Fruit fly (Drosophila melanogaster) whole organism, embryonic: ENCODE results near the gene CG5892.

ENCODE experiments used
- Atf-2 ChIP-seq: fragments of 200-800 bp; sonication (Bioruptor generic); optimal IDR thresholded peaks from 2 replicates; lab custom pipeline; 2016; ENCODE audit warnings: missing biosample characterization, missing genetic modification characterization
- CG10147 ChIP-seq: fragments of 200-800 bp; sonication (Bioruptor generic); optimal IDR thresholded peaks from 2 replicates; lab custom pipeline; 2019; ENCODE audit warnings: missing biosample characterization, mild to moderate bottlenecking, missing genetic modification characterization, moderate library complexity
- CG1024 ChIP-seq: fragments of 200-800 bp; sonication (Bioruptor generic); IDR thresholded peaks from 2 replicates; pipeline ENCODE4 v1.3.6; 2022; ENCODE audit warnings: missing biosample characterization, missing genetic modification characterization
- CG11247 ChIP-seq: fragments of 200-800 bp; sonication (Bioruptor generic); IDR thresholded peaks from 2 replicates; pipeline ENCODE4 v1.3.6; 2022; ENCODE audit warnings: missing biosample characterization, missing genetic modification characterization
- CG12744 ChIP-seq: fragments of 200-800 bp; sonication (Bioruptor generic); optimal IDR thresholded peaks from 2 replicates; lab custom pipeline; 2016; ENCODE audit warnings: missing biosample characterization, missing genetic modification characterization
- CG13424 ChIP-seq: fragments of 200-800 bp; sonication (Bioruptor generic); optimal IDR thresholded peaks from 2 replicates; lab custom pipeline; 2019; ENCODE audit warnings: missing biosample characterization, mild to moderate bottlenecking, missing genetic modification characterization, moderate library complexity
- CG14014 ChIP-seq: fragments of 200-800 bp; sonication (Bioruptor generic); IDR thresholded peaks from 2 replicates; pipeline ENCODE4 v1.3.6; 2022; ENCODE audit warnings: missing biosample characterization, missing genetic modification characterization
- CG16863 ChIP-seq: fragments of 200-800 bp; sonication (Bioruptor generic); optimal IDR thresholded peaks from 3 replicates; lab custom pipeline; 2016; ENCODE audit warnings: missing biosample characterization, missing genetic modification characterization
- CG18599 ChIP-seq: fragments of 200-800 bp; sonication (Bioruptor generic); optimal IDR thresholded peaks from 3 replicates; lab custom pipeline; 2017; ENCODE audit warnings: missing biosample characterization, missing genetic modification characterization, mild to moderate bottlenecking, moderate library complexity, missing genetic modification reagents
- CG18619 ChIP-seq: fragments of 200-800 bp; sonication (Bioruptor generic); optimal IDR thresholded peaks from 3 replicates; lab custom pipeline; 2017; ENCODE audit warnings: missing biosample characterization, mild to moderate bottlenecking, missing genetic modification characterization
- CG18764 ChIP-seq: fragments of 200-800 bp; sonication (Bioruptor generic); optimal IDR thresholded peaks from 3 replicates; lab custom pipeline; 2016; ENCODE audit warnings: missing biosample characterization, missing genetic modification characterization
- CG34422 ChIP-seq: fragments of 200-800 bp; sonication (Bioruptor generic); IDR thresholded peaks from 3 replicates; pipeline ENCODE4 v1.3.6; 2022; ENCODE audit warnings: missing biosample characterization, missing genetic modification characterization
- CG4820 ChIP-seq: fragments of 200-800 bp; sonication (Bioruptor generic); optimal IDR thresholded peaks from 3 replicates; lab custom pipeline; 2016; ENCODE audit warnings: missing biosample characterization, missing genetic modification characterization
- CG5953 ChIP-seq: fragments of 200-800 bp; sonication (Bioruptor generic); IDR thresholded peaks from 2 replicates; pipeline ENCODE4 v1.3.6; 2022; ENCODE audit warnings: missing biosample characterization, missing genetic modification characterization
- CG8359 ChIP-seq: fragments of 200-800 bp; sonication (Bioruptor generic); optimal IDR thresholded peaks from 2 replicates; lab custom pipeline; 2017; ENCODE audit warnings: missing biosample characterization, mild to moderate bottlenecking, missing genetic modification characterization, borderline replicate concordance
- CG9609 ChIP-seq: fragments of 200-800 bp; sonication (Bioruptor generic); optimal IDR thresholded peaks from 3 replicates; lab custom pipeline; 2016; ENCODE audit warnings: missing biosample characterization, missing genetic modification characterization
- Dad ChIP-seq: fragments of 200-800 bp; sonication (Bioruptor generic); optimal IDR thresholded peaks from 3 replicates; lab custom pipeline; 2016; ENCODE audit warnings: missing biosample characterization, missing genetic modification characterization
- Dref ChIP-seq: fragments of 200-800 bp; sonication (Bioruptor generic); IDR thresholded peaks from 2 replicates; pipeline ENCODE4 v1.3.6; 2022; ENCODE audit warnings: missing biosample characterization, missing genetic modification characterization
- E2f1 ChIP-seq: fragments of 200-800 bp; sonication (Bioruptor generic); IDR thresholded peaks from 2 replicates; pipeline ENCODE4 v1.3.6; 2022; ENCODE audit warnings: missing biosample characterization, missing genetic modification characterization
- Oaz ChIP-seq: fragments of 200-800 bp; sonication (Bioruptor generic); IDR thresholded peaks from 2 replicates; pipeline ENCODE4 v1.3.6; 2022; ENCODE audit warnings: missing biosample characterization, missing genetic modification characterization
- Rfx ChIP-seq: fragments of 200-800 bp; sonication (Bioruptor generic); IDR thresholded peaks from 2 replicates; pipeline ENCODE4 v1.3.6; 2022; ENCODE audit warnings: missing biosample characterization, missing genetic modification characterization
- Tbp ChIP-seq: fragments of >200 bp; optimal IDR thresholded peaks from 2 replicates; lab custom pipeline; 2018; ENCODE audit warnings: missing biosample characterization, missing genetic modification characterization
- ara ChIP-seq: fragments of 200-800 bp; sonication (Bioruptor generic); IDR thresholded peaks from 2 replicates; pipeline ENCODE4 v1.3.6; 2022; ENCODE audit warnings: missing biosample characterization, missing genetic modification characterization
- bab2 ChIP-seq: fragments of 200-800 bp; sonication (Bioruptor generic); optimal IDR thresholded peaks from 2 replicates; lab custom pipeline; 2016; ENCODE audit warnings: missing biosample characterization, missing genetic modification characterization
- cad ChIP-seq: fragments of >200 bp; optimal IDR thresholded peaks from 2 replicates; lab custom pipeline; 2017; ENCODE audit warnings: missing biosample characterization, missing genetic modification characterization
- caup ChIP-seq: fragments of 200-800 bp; sonication (Bioruptor generic); optimal IDR thresholded peaks from 3 replicates; lab custom pipeline; 2017; ENCODE audit warnings: missing biosample characterization, mild to moderate bottlenecking, missing genetic modification characterization, moderate library complexity; ENCODE audit not compliant: severe bottlenecking
- ci ChIP-seq: fragments of 200-800 bp; sonication (Bioruptor generic); IDR thresholded peaks from 3 replicates; pipeline ENCODE4 v1.3.6; 2022; ENCODE audit warnings: missing biosample characterization, missing genetic modification characterization
- cwo ChIP-seq: fragments of 200-800 bp; sonication (Bioruptor generic); optimal IDR thresholded peaks from 3 replicates; lab custom pipeline; 2017; ENCODE audit warnings: missing biosample characterization, missing genetic modification characterization, mild to moderate bottlenecking, moderate library complexity, missing genetic modification reagents
- da ChIP-seq: fragments of 200-800 bp; sonication (Bioruptor generic); optimal IDR thresholded peaks from 2 replicates; lab custom pipeline; 2016; ENCODE audit warnings: missing biosample characterization, missing genetic modification characterization
- dmrt11E ChIP-seq: fragments of 200-800 bp; sonication (Bioruptor generic); optimal IDR thresholded peaks from 3 replicates; lab custom pipeline; 2018; ENCODE audit warnings: missing biosample characterization, mild to moderate bottlenecking, missing genetic modification characterization, moderate library complexity
- fd3F ChIP-seq: fragments of 200-800 bp; sonication (Bioruptor generic); optimal IDR thresholded peaks from 2 replicates; lab custom pipeline; 2018; ENCODE audit warnings: missing biosample characterization, mild to moderate bottlenecking, missing genetic modification characterization, moderate library complexity
- fd64A ChIP-seq: fragments of 200-800 bp; sonication (Bioruptor generic); optimal IDR thresholded peaks from 3 replicates; lab custom pipeline; 2018; ENCODE audit warnings: missing biosample characterization, mild to moderate bottlenecking, missing genetic modification characterization
- gcm2 ChIP-seq: fragments of 200-800 bp; sonication (Bioruptor generic); optimal IDR thresholded peaks from 2 replicates; lab custom pipeline; 2016; ENCODE audit warnings: missing biosample characterization, missing genetic modification characterization
- grau ChIP-seq: fragments of 200-800 bp; optimal IDR thresholded peaks from 3 replicates; lab custom pipeline; 2019; ENCODE audit warnings: missing biosample characterization, mild to moderate bottlenecking, missing genetic modification characterization, moderate library complexity
- h ChIP-seq: fragments of >200 bp; optimal IDR thresholded peaks from 2 replicates; lab custom pipeline; 2017
- oc ChIP-seq: fragments of 200-800 bp; sonication (Bioruptor generic); optimal IDR thresholded peaks from 2 replicates; lab custom pipeline; 2018; ENCODE audit warnings: missing biosample characterization, mild to moderate bottlenecking, missing genetic modification characterization, moderate library complexity
- p53 ChIP-seq: fragments of 200-800 bp; sonication (Bioruptor generic); optimal IDR thresholded peaks from 2 replicates; lab custom pipeline; 2016; ENCODE audit warnings: missing biosample characterization, missing genetic modification characterization
- pho ChIP-seq: fragments of 200-800 bp; sonication (Bioruptor generic); optimal IDR thresholded peaks from 2 replicates; lab custom pipeline; 2016; ENCODE audit warnings: missing biosample characterization, missing genetic modification characterization
- repo ChIP-seq: fragments of 200-800 bp; sonication (Bioruptor generic); optimal IDR thresholded peaks from 2 replicates; lab custom pipeline; 2016; ENCODE audit warnings: missing biosample characterization, missing genetic modification characterization
- rib ChIP-seq: fragments of 200-800 bp; sonication (Bioruptor generic); IDR thresholded peaks from 2 replicates; pipeline ENCODE4 v1.3.6; 2022; ENCODE audit warnings: missing biosample characterization, missing genetic modification characterization
- ro ChIP-seq: fragments of 200-800 bp; sonication (Bioruptor generic); IDR thresholded peaks from 2 replicates; pipeline ENCODE4 v1.3.6; 2022; ENCODE audit warnings: missing biosample characterization, missing genetic modification characterization
- scrt ChIP-seq: fragments of 200-800 bp; sonication (Bioruptor generic); optimal IDR thresholded peaks from 2 replicates; lab custom pipeline; 2018; ENCODE audit warnings: missing biosample characterization, mild to moderate bottlenecking, missing genetic modification characterization, moderate library complexity
- shn ChIP-seq: fragments of 200-800 bp; sonication (Bioruptor generic); optimal IDR thresholded peaks from 3 replicates; lab custom pipeline; 2016; ENCODE audit warnings: missing biosample characterization, missing genetic modification characterization
- sisA ChIP-seq: fragments of 200-800 bp; sonication (Bioruptor generic); IDR thresholded peaks from 2 replicates; pipeline ENCODE4 v1.3.6; 2022; ENCODE audit warnings: missing biosample characterization, missing genetic modification characterization
- sna ChIP-seq: fragments of 200-800 bp; sonication (Bioruptor generic); IDR thresholded peaks from 2 replicates; pipeline ENCODE4 v1.3.6; 2022; ENCODE audit warnings: missing biosample characterization, missing genetic modification characterization; ENCODE audit not compliant: partially characterized antibody
- sr ChIP-seq: fragments of 200-800 bp; sonication (Bioruptor generic); IDR thresholded peaks from 3 replicates; pipeline ENCODE4 v1.3.6; 2022; ENCODE audit warnings: missing biosample characterization, missing genetic modification characterization
- trem ChIP-seq: fragments of 200-800 bp; optimal IDR thresholded peaks from 3 replicates; lab custom pipeline; 2019; ENCODE audit warnings: missing biosample characterization, mild to moderate bottlenecking, missing genetic modification characterization, moderate library complexity
- trh ChIP-seq: fragments of 200-800 bp; sonication (Bioruptor generic); optimal IDR thresholded peaks from 2 replicates; lab custom pipeline; 2016; ENCODE audit warnings: missing biosample characterization, missing genetic modification characterization
- usp ChIP-seq: fragments of >200 bp; optimal IDR thresholded peaks from 2 replicates; lab custom pipeline; 2017; ENCODE audit warnings: missing biosample characterization, missing genetic modification characterization
- zen2 ChIP-seq: fragments of 200-800 bp; sonication (Bioruptor generic); IDR thresholded peaks from 3 replicates; pipeline ENCODE4 v1.3.6; 2022; ENCODE audit warnings: missing biosample characterization, missing genetic modification characterization; ENCODE audit not compliant: partially characterized antibody

Gene CG5892

DNA sequence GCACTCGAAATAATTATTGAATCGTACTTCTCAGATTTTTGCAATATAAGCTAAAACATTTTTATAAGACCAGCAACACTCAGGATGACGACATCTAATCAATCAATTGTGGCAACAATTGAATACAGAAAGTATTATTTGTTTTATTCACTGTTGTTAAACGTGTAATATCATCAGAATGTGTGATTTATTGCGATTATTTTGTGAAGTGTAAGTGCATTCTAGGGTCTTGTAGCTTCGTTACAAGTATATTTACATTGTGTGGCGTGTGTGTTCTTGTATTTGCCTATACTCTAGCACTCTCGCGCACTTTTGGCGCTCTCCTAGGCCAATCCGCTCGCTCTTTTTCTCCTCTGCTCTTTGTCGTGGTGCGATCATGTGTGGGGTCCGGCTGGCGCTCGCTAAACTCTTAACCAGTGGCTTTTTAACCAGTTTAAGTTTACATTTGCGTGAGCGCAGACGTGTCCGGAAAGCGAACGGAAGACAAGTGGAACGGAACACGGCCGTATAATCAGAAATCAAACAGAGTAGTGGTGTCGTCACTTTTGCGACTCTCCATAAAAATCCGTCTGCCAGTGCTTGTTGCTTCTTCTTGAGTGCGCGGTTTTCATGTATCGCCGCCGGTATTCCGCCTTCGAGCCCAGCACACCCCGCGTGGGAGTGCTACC, 37.8 kb upstream of the CG5892 start (continued):
- TF ChIP-seq CG18599 (peak; percentile 67), fd64A (GFP tag; lab: Kevin White, UChicago) (peak; percentile 65), CG18619 (peak; percentile 72), grau (tag; lab: Kevin White, UChicago) (peak; percentile 86), cad (no peak), CG34422 (GFP tag; lab: Robert Waterston, UW) (peak; percentile 53; the same call in 2 of the 3 replicates), CG14014 (GFP tag; lab: Robert Waterston, UW) (peak; percentile 36; the same call in 1 of the 2 replicates), da (GFP tag; lab: Kevin White, UChicago) (peak; percentile 66), Tbp (GFP tag; lab: Kevin White, UChicago) (no peak), CG4820 (GFP tag; lab: Kevin White, UChicago) (peak; percentile 91), repo (GFP tag; lab: Kevin White, UChicago) (peak; percentile 61), pho (GFP tag; lab: Kevin White, UChicago) (peak; percentile 52), Atf-2 (GFP tag; lab: Kevin White, UChicago) (peak; percentile 76), CG5953 (peak; percentile 79), CG9609 (GFP tag; lab: Kevin White, UChicago) (peak; percentile 77), scrt (GFP tag; lab: Kevin White, UChicago) (peak; percentile 79), E2f1 (peak; percentile 80), sisA (GFP tag; lab: Robert Waterston, UW) (peak; percentile 78), gcm2 (GFP tag; lab: Kevin White, UChicago) (peak; percentile 83), cwo (peak; percentile 53), CG12744 (GFP tag; lab: Kevin White, UChicago) (peak; percentile 48), Oaz (GFP tag; lab: Robert Waterston, UW) (0 out of 2 replicates have a peak, but pooled peaks have one; percentile 44), ci (GFP tag; lab: Robert Waterston, UW) (peak; percentile 80), Dref (GFP tag; lab: Robert Waterston, UW) (no peak), trem (tag; lab: Kevin White, UChicago) (peak; percentile 88), sna (GFP tag; lab: Robert Waterston, UW) (peak; percentile 32; the same call in 1 of the 2 replicates), shn (peak; percentile 85), CG8359 (GFP tag; lab: Kevin White, UChicago) (peak; percentile 71), rib (GFP tag; lab: Robert Waterston, UW) (peak; percentile 48; the same call in 1 of the 2 replicates), CG10147 (GFP tag; lab: Kevin White, UChicago) (peak; percentile 69), CG11247 (GFP tag; lab: Robert Waterston, UW) (peak; percentile 12; the same call in 1 of the 2 replicates), p53 (GFP tag; lab: Kevin White, UChicago) (no peak), sr (peak; percentile 33; the same call in 2 of the 3 replicates), CG1024 (GFP tag; lab: Robert Waterston, UW) (peak; percentile 55), Rfx (GFP tag; lab: Robert Waterston, UW) (peak; percentile 39; the same call in 1 of the 2 replicates), zen2 (GFP tag; lab: Robert Waterston, UW) (peak; percentile 60; the same call in 2 of the 3 replicates), CG16863 (GFP tag; lab: Kevin White, UChicago) (peak; percentile 87), ara (GFP tag; lab: Robert Waterston, UW) (peak; percentile 80), CG13424 (tag; lab: Kevin White, UChicago) (peak; percentile 90), oc (tag; lab: Kevin White, UChicago) (peak; percentile 86), Dad (peak; percentile 67), usp (GFP tag; lab: Kevin White, UChicago) (no peak), CG18764 (peak; percentile 68), bab2 (GFP tag; lab: Kevin White, UChicago) (peak; percentile 82), trh (peak; percentile 60), dmrt11E (tag; lab: Kevin White, UChicago) (peak; percentile 79), fd3F (GFP tag; lab: Kevin White, UChicago) (peak; percentile 58), h (lab: Kevin White, UChicago) (no peak), caup (GFP tag; lab: Kevin White, UChicago) (peak; percentile 60), ro (peak; percentile 35; the same call in 1 of the 2 replicates)
